Fruit fly (Drosophila melanogaster) whole organism, embryonic: ENCODE data around the gene dlt.
A peak's percentile ranks its signal among the peaks of the same experiment; 100 is the strongest.

Experiments
- B-H2 ChIP-seq: fragments of 200-800 bp; sonication (Bioruptor generic); optimal IDR thresholded peaks from 2 replicates; lab custom pipeline; 2018; ENCODE audit warnings: missing biosample characterization, mild to moderate bottlenecking, missing genetic modification characterization
- CG10267 ChIP-seq: fragments of 200-800 bp; sonication (Bioruptor generic); optimal IDR thresholded peaks from 2 replicates; lab custom pipeline; 2018; ENCODE audit warnings: missing biosample characterization, mild to moderate bottlenecking, missing genetic modification characterization, moderate library complexity
- CG11085 ChIP-seq: fragments of 200-800 bp; sonication (Bioruptor generic); IDR thresholded peaks from 2 replicates; pipeline ENCODE4 v1.3.6; 2022; ENCODE audit warnings: missing biosample characterization, missing genetic modification characterization
- CG11504 ChIP-seq: fragments of 200-800 bp; sonication (Bioruptor generic); optimal IDR thresholded peaks from 3 replicates; lab custom pipeline; 2019; ENCODE audit warnings: missing biosample characterization, mild to moderate bottlenecking, missing genetic modification characterization, moderate library complexity
- CG12219 ChIP-seq: fragments of 200-800 bp; sonication (Bioruptor generic); optimal IDR thresholded peaks from 3 replicates; lab custom pipeline; 2018; ENCODE audit warnings: missing biosample characterization, mild to moderate bottlenecking, missing genetic modification characterization
- CG12299 ChIP-seq: fragments of 200-800 bp; sonication (Bioruptor generic); optimal IDR thresholded peaks from 2 replicates; lab custom pipeline; 2018; ENCODE audit warnings: missing biosample characterization, mild to moderate bottlenecking, missing genetic modification characterization
- CG13296 ChIP-seq: fragments of 200-800 bp; sonication (Bioruptor generic); optimal IDR thresholded peaks from 3 replicates; lab custom pipeline; 2018; ENCODE audit warnings: missing biosample characterization, mild to moderate bottlenecking, missing genetic modification characterization
- CG13624 ChIP-seq: fragments of 200-800 bp; sonication (Bioruptor generic); optimal IDR thresholded peaks from 2 replicates; lab custom pipeline; 2016; ENCODE audit warnings: missing biosample characterization, missing genetic modification characterization
- CG13775 ChIP-seq: fragments of 200-800 bp; sonication (Bioruptor generic); optimal IDR thresholded peaks from 3 replicates; lab custom pipeline; 2017; ENCODE audit warnings: missing biosample characterization, mild to moderate bottlenecking, missing genetic modification characterization
- CG14014 ChIP-seq: fragments of 200-800 bp; sonication (Bioruptor generic); IDR thresholded peaks from 2 replicates; pipeline ENCODE4 v1.3.6; 2022; ENCODE audit warnings: missing biosample characterization, missing genetic modification characterization
- CG15011 ChIP-seq: fragments of 200-800 bp; sonication (Bioruptor generic); optimal IDR thresholded peaks from 3 replicates; lab custom pipeline; 2018; ENCODE audit warnings: missing biosample characterization, mild to moderate bottlenecking, missing genetic modification characterization
- CG17328 ChIP-seq: fragments of 200-800 bp; sonication (Bioruptor generic); IDR thresholded peaks from 2 replicates; pipeline ENCODE4 v1.3.6; 2022; ENCODE audit warnings: missing biosample characterization, missing genetic modification characterization
- CG17361 ChIP-seq: fragments of 200-800 bp; sonication (Bioruptor generic); IDR thresholded peaks from 3 replicates; pipeline ENCODE4 v1.3.6; 2022; ENCODE audit warnings: missing biosample characterization, missing genetic modification characterization
- CG3407 ChIP-seq: fragments of 200-800 bp; sonication (Bioruptor generic); optimal IDR thresholded peaks from 2 replicates; lab custom pipeline; 2018; ENCODE audit warnings: missing biosample characterization, mild to moderate bottlenecking, missing genetic modification characterization
- CG3995 ChIP-seq: fragments of 200-800 bp; sonication (Bioruptor generic); optimal IDR thresholded peaks from 3 replicates; lab custom pipeline; 2016; ENCODE audit warnings: missing biosample characterization, missing genetic modification characterization
- CG6175 ChIP-seq: fragments of 200-800 bp; sonication (Bioruptor generic); IDR thresholded peaks from 3 replicates; pipeline ENCODE4 v1.3.6; 2022; ENCODE audit warnings: missing biosample characterization, missing genetic modification characterization
- CG6272 ChIP-seq: fragments of 200-800 bp; sonication (Bioruptor generic); IDR thresholded peaks from 2 replicates; pipeline ENCODE4 v1.3.6; 2022; ENCODE audit warnings: missing biosample characterization, missing genetic modification characterization
- CG6654 ChIP-seq: fragments of 200-800 bp; sonication (Bioruptor generic); optimal IDR thresholded peaks from 2 replicates; lab custom pipeline; 2017; ENCODE audit warnings: missing biosample characterization, mild to moderate bottlenecking, missing genetic modification characterization
- CG7372 ChIP-seq: fragments of 200-800 bp; sonication (Bioruptor generic); IDR thresholded peaks from 2 replicates; pipeline ENCODE4 v1.3.6; 2022; ENCODE audit warnings: missing biosample characterization, missing genetic modification characterization
- CG7963 ChIP-seq: fragments of 200-800 bp; sonication (Bioruptor generic); IDR thresholded peaks from 3 replicates; pipeline ENCODE4 v1.3.6; 2022; ENCODE audit warnings: missing biosample characterization, missing genetic modification characterization; ENCODE audit not compliant: partially characterized antibody
- CG9817 ChIP-seq: fragments of 200-800 bp; sonication (Bioruptor generic); optimal IDR thresholded peaks from 2 replicates; lab custom pipeline; 2018; ENCODE audit warnings: missing biosample characterization, mild to moderate bottlenecking, missing genetic modification characterization, moderate library complexity
- CG9876 ChIP-seq: fragments of 200-800 bp; sonication (Bioruptor generic); optimal IDR thresholded peaks from 2 replicates; lab custom pipeline; 2016; ENCODE audit warnings: missing biosample characterization, missing genetic modification characterization
- CTCF ChIP-seq: fragments of 200-800 bp; sonication (Bioruptor generic); optimal IDR thresholded peaks from 2 replicates; lab custom pipeline; 2017; ENCODE audit warnings: missing biosample characterization, mild to moderate bottlenecking, missing genetic modification characterization, moderate library complexity
- CkIIα-i1 ChIP-seq: fragments of 200-800 bp; sonication (Bioruptor generic); IDR thresholded peaks from 2 replicates; pipeline ENCODE4 v1.3.6; 2022; ENCODE audit warnings: missing biosample characterization, missing genetic modification characterization
- HLH54F ChIP-seq: fragments of 200-800 bp; sonication (Bioruptor generic); optimal IDR thresholded peaks from 3 replicates; lab custom pipeline; 2016; ENCODE audit warnings: missing biosample characterization, missing genetic modification characterization
- HmgZ ChIP-seq: fragments of 200-800 bp; sonication (Bioruptor generic); optimal IDR thresholded peaks from 2 replicates; lab custom pipeline; 2018; ENCODE audit warnings: missing biosample characterization, mild to moderate bottlenecking, missing genetic modification characterization
- Hmr ChIP-seq: fragments of 200-800 bp; sonication (Bioruptor generic); optimal IDR thresholded peaks from 3 replicates; lab custom pipeline; 2017; ENCODE audit warnings: mild to moderate bottlenecking, missing biosample characterization, missing genetic modification reagents, missing genetic modification characterization
- Lpt ChIP-seq: fragments of >200 bp; optimal IDR thresholded peaks from 2 replicates; lab custom pipeline; 2018; ENCODE audit warnings: missing biosample characterization, missing genetic modification characterization
- Max ChIP-seq: fragments of 200-800 bp; sonication (Bioruptor generic); optimal IDR thresholded peaks from 2 replicates; lab custom pipeline; 2016; ENCODE audit warnings: missing biosample characterization, mild to moderate bottlenecking, missing genetic modification characterization
- Mrtf ChIP-seq: fragments of 200-800 bp; sonication (Bioruptor generic); IDR thresholded peaks from 3 replicates; pipeline ENCODE4 v1.3.6; 2022; ENCODE audit warnings: missing biosample characterization, missing genetic modification characterization
- Nf-YA ChIP-seq: fragments of 200-800 bp; sonication (Bioruptor generic); IDR thresholded peaks from 2 replicates; pipeline ENCODE4 v1.3.6; 2022; ENCODE audit warnings: missing biosample characterization, missing genetic modification characterization
- NfI ChIP-seq: fragments of 200-800 bp; sonication (Bioruptor generic); optimal IDR thresholded peaks from 3 replicates; lab custom pipeline; 2018; ENCODE audit warnings: missing biosample characterization, mild to moderate bottlenecking, missing genetic modification characterization, moderate library complexity
- Poxn ChIP-seq: fragments of 200-800 bp; sonication (Bioruptor generic); IDR thresholded peaks from 2 replicates; pipeline ENCODE4 v1.3.6; 2022; ENCODE audit warnings: missing biosample characterization, missing genetic modification characterization
- Spps ChIP-seq: fragments of 200-800 bp; sonication (Bioruptor generic); optimal IDR thresholded peaks from 2 replicates; lab custom pipeline; 2018; ENCODE audit warnings: missing biosample characterization, mild to moderate bottlenecking, missing genetic modification characterization
- TFAM ChIP-seq: fragments of 200-800 bp; sonication (Bioruptor generic); optimal IDR thresholded peaks from 2 replicates; lab custom pipeline; 2017; ENCODE audit warnings: missing biosample characterization, missing genetic modification characterization, inconsistent platforms
- ac ChIP-seq: fragments of 200-800 bp; sonication (Bioruptor generic); optimal IDR thresholded peaks from 3 replicates; lab custom pipeline; 2017; ENCODE audit warnings: missing biosample characterization, mild to moderate bottlenecking, missing genetic modification characterization
- bsh ChIP-seq, 2 experiments: fragments of 200-800 bp; sonication (Bioruptor generic); optimal IDR thresholded peaks; 2 replicates each; lab custom pipeline; 2017 to 2018; ENCODE audit warnings: mild to moderate bottlenecking in 2 of 2, missing biosample characterization in 2 of 2, missing genetic modification characterization in 2 of 2, moderate library complexity in 1 of 2
- dm ChIP-seq: fragments of 200-800 bp; sonication (Bioruptor generic); optimal IDR thresholded peaks from 3 replicates; lab custom pipeline; 2016; ENCODE audit warnings: missing biosample characterization, missing genetic modification characterization
- dmrt99B ChIP-seq: fragments of 200-800 bp; sonication (Bioruptor generic); optimal IDR thresholded peaks from 2 replicates; lab custom pipeline; 2018; ENCODE audit warnings: missing biosample characterization, mild to moderate bottlenecking, missing genetic modification characterization, moderate library complexity
- fd3F ChIP-seq: fragments of 200-800 bp; sonication (Bioruptor generic); optimal IDR thresholded peaks from 2 replicates; lab custom pipeline; 2018; ENCODE audit warnings: missing biosample characterization, mild to moderate bottlenecking, missing genetic modification characterization, moderate library complexity
- fd64A ChIP-seq: fragments of 200-800 bp; sonication (Bioruptor generic); optimal IDR thresholded peaks from 3 replicates; lab custom pipeline; 2018; ENCODE audit warnings: missing biosample characterization, mild to moderate bottlenecking, missing genetic modification characterization
- fu2 ChIP-seq: fragments of 200-800 bp; sonication (Bioruptor generic); optimal IDR thresholded peaks from 2 replicates; lab custom pipeline; 2016; ENCODE audit warnings: missing biosample characterization, missing genetic modification characterization
- kah ChIP-seq: fragments of 200-800 bp; sonication (Bioruptor generic); optimal IDR thresholded peaks from 2 replicates; lab custom pipeline; 2018; ENCODE audit warnings: missing biosample characterization, mild to moderate bottlenecking, missing genetic modification characterization
- mirr ChIP-seq: fragments of 200-800 bp; sonication (Bioruptor generic); optimal IDR thresholded peaks from 3 replicates; lab custom pipeline; 2018; ENCODE audit warnings: missing biosample characterization, mild to moderate bottlenecking, missing genetic modification characterization
- nmo ChIP-seq: fragments of 200-800 bp; sonication (Bioruptor generic); optimal IDR thresholded peaks from 2 replicates; lab custom pipeline; 2018; ENCODE audit warnings: missing biosample characterization, mild to moderate bottlenecking, missing genetic modification characterization, moderate library complexity
- sisA ChIP-seq: fragments of 200-800 bp; sonication (Bioruptor generic); IDR thresholded peaks from 2 replicates; pipeline ENCODE4 v1.3.6; 2022; ENCODE audit warnings: missing biosample characterization, missing genetic modification characterization
- sna ChIP-seq: fragments of 200-800 bp; sonication (Bioruptor generic); IDR thresholded peaks from 2 replicates; pipeline ENCODE4 v1.3.6; 2022; ENCODE audit warnings: missing biosample characterization, missing genetic modification characterization; ENCODE audit not compliant: partially characterized antibody
- trh ChIP-seq: fragments of 200-800 bp; sonication (Bioruptor generic); optimal IDR thresholded peaks from 2 replicates; lab custom pipeline; 2016; ENCODE audit warnings: missing biosample characterization, missing genetic modification characterization
- twi ChIP-seq: fragments of 200-800 bp; optimal IDR thresholded peaks from 2 replicates; lab custom pipeline; 2019; ENCODE audit warnings: missing biosample characterization, mild to moderate bottlenecking, missing genetic modification characterization, moderate library complexity
- usp ChIP-seq: fragments of >200 bp; optimal IDR thresholded peaks from 2 replicates; lab custom pipeline; 2017; ENCODE audit warnings: missing biosample characterization, missing genetic modification characterization

Gene dlt

dm6 chr3L:1741655-1742551 lies 53.2 kb downstream of the dlt start (continued):
- TF ChIP-seq sisA (no peak), Spps (no peak), sna (GFP tag; lab: Robert Waterston, UW) (0 out of 2 replicates have a peak, but pooled peaks have one; percentile 22), CG15011 (GFP tag; lab: Kevin White, UChicago) (no peak), kah (no peak), CG7372 (no peak), dm (no peak), CG13296 (peak; percentile 60), CG11504 (tag; lab: Kevin White, UChicago) (no peak), Hmr (GFP tag; lab: Kevin White, UChicago) (peak; percentile 37), nmo (GFP tag; lab: Kevin White, UChicago) (no peak), dmrt99B (tag; lab: Kevin White, UChicago) (no peak), CTCF (GFP tag; lab: Kevin White, UChicago) (no peak), Mrtf (GFP tag; lab: Robert Waterston, UW) (no peak), trh (no peak), CG7963 (no peak), CG6175 (GFP tag; lab: Robert Waterston, UW) (no peak), CG9876 (GFP tag; lab: Kevin White, UChicago) (no peak), mirr (peak; percentile 97), Max (GFP tag; lab: Kevin White, UChicago) (no peak), CG6272 (no peak), bsh (GFP tag; optimal IDR thresholded peaks at IDR 0.05; lab: Kevin White, UChicago) (no peak), usp (GFP tag; lab: Kevin White, UChicago) (no peak), NfI (GFP tag; lab: Kevin White, UChicago) (peak; percentile 2), CG13775 (GFP tag; lab: Kevin White, UChicago) (no peak), CG12299 (tag; lab: Kevin White, UChicago) (no peak), fd64A (peak; percentile 14), CG17361 (GFP tag; lab: Robert Waterston, UW) (no peak), TFAM (GFP tag; lab: Kevin White, UChicago) (no peak), CkIIα-i1 (GFP tag; lab: Robert Waterston, UW) (no peak), Lpt (no peak), HLH54F (GFP tag; lab: Kevin White, UChicago) (no peak), CG9817 (no peak), CG11085 (GFP tag; lab: Robert Waterston, UW) (no peak), CG6654 (no peak), ac (GFP tag; lab: Kevin White, UChicago) (no peak), HmgZ (tag; lab: Kevin White, UChicago) (peak; percentile 22), CG13624 (GFP tag; lab: Kevin White, UChicago) (no peak), CG3407 (GFP tag; lab: Kevin White, UChicago) (no peak), fu2 (GFP tag; lab: Kevin White, UChicago) (no peak), Poxn (no peak), CG10267 (no peak), CG12219 (no peak), B-H2 (GFP tag; lab: Kevin White, UChicago) (no peak), twi (tag; lab: Kevin White, UChicago) (no peak), CG3995 (GFP tag; lab: Kevin White, UChicago) (no peak), fd3F (no peak), CG17328 (GFP tag; lab: Robert Waterston, UW) (no peak), Nf-YA (GFP tag; lab: Robert Waterston, UW) (no peak), CG14014 (GFP tag; lab: Robert Waterston, UW) (no peak)
